Worm (Caenorhabditis elegans): ENCODE measurements around the gene C41C4.9.

Gene C41C4.9

ce11 chrII:8062334-8062791 lies 45.1 kb upstream of the C41C4.9 start, which contains the start of gene ufd-2 (continued):
- no peak for TF ChIP-seq eyg-1 (tag; optimal IDR thresholded peaks at IDR 0.05)
- TF ChIP-seq ceh-9 (tag; optimal IDR thresholded peaks at IDR 0.05) = no peak
- TF ChIP-seq ceh-14 (tag; optimal IDR thresholded peaks at IDR 0.05) = peak; percentile 56
- peak; percentile 90 for TF ChIP-seq tbx-2 (tag; optimal IDR thresholded peaks at IDR 0.05)
- no peak for TF ChIP-seq hlh-13 (GFP tag; optimal IDR thresholded peaks at IDR 0.05)
- TF ChIP-seq C08G9.2 (tag; optimal IDR thresholded peaks at IDR 0.05) = peak; percentile 71
- peak; percentile 68 for TF ChIP-seq F13H6.1 (tag; optimal IDR thresholded peaks at IDR 0.05)
- TF ChIP-seq unc-86 (tag; optimal IDR thresholded peaks at IDR 0.05) = peak; percentile 36
- no peak for TF ChIP-seq mec-3 (tag; optimal IDR thresholded peaks at IDR 0.05; ENCODE audit: borderline replicate concordance)
- TF ChIP-seq ceh-24 (tag; optimal IDR thresholded peaks at IDR 0.05) = no peak
- peak; percentile 15 for TF ChIP-seq unc-55 (GFP tag; optimal IDR thresholded peaks at IDR 0.05)
- no peak for TF ChIP-seq sox-4 (tag; optimal IDR thresholded peaks at IDR 0.05)
- TF ChIP-seq pqm-1 (tag; optimal IDR thresholded peaks at IDR 0.05) = no peak
- TF ChIP-seq ama-1 (optimal IDR thresholded peaks at IDR 0.05) = no peak
- TF ChIP-seq ceh-2 (tag; optimal IDR thresholded peaks at IDR 0.05) = peak; percentile 73
- peak; percentile 63 for TF ChIP-seq nfya-1 (tag; optimal IDR thresholded peaks at IDR 0.05)

- no peak for TF ChIP-seq elt-4 (tag; optimal IDR thresholded peaks at IDR 0.05)
- TF ChIP-seq K02D7.2 (tag; optimal IDR thresholded peaks at IDR 0.05) = no peak
- TF ChIP-seq ama-1 (optimal IDR thresholded peaks at IDR 0.05) = no peak
- TF ChIP-seq lim-6 (tag; optimal IDR thresholded peaks at IDR 0.05) = no peak
- TF ChIP-seq elt-2 (tag; optimal IDR thresholded peaks at IDR 0.05) = no peak
- no peak for TF ChIP-seq zip-5 (tag; optimal IDR thresholded peaks at IDR 0.05)
- TF ChIP-seq ttx-3 (tag; optimal IDR thresholded peaks at IDR 0.05) = no peak
- no peak for TF ChIP-seq nhr-232 (tag; optimal IDR thresholded peaks at IDR 0.05)
- no peak for TF ChIP-seq che-1 (tag; optimal IDR thresholded peaks at IDR 0.05)
- TF ChIP-seq rnt-1 (tag; optimal IDR thresholded peaks at IDR 0.05) = no peak
- TF ChIP-seq F13H6.1 (tag; optimal IDR thresholded peaks at IDR 0.05) = no peak
- no peak for TF ChIP-seq nhr-11 (tag; optimal IDR thresholded peaks at IDR 0.05)
Observed at ce11 chrII:8065985-8066384, 41.5 kb upstream of the C41C4.9 start, which contains the start of gene pdha-1. pdha-1 (plus strand) TSS chrII:8066285.

ce11 chrII:8071012-8071625 lies 36.3 kb upstream of the C41C4.9 start:
- TF ChIP-seq elt-2 (tag; optimal IDR thresholded peaks at IDR 0.05) (peak; percentile 29), F13H6.1 (tag; optimal IDR thresholded peaks at IDR 0.05) (no peak), ceh-24 (tag; optimal IDR thresholded peaks at IDR 0.05) (no peak)

- peak; percentile 40 for TF ChIP-seq ceh-19 (GFP tag; optimal IDR thresholded peaks at IDR 0.05)
- TF ChIP-seq hlh-30 (tag; optimal IDR thresholded peaks at IDR 0.05; ENCODE audit: insufficient read depth) = peak; percentile 85
- no peak for TF ChIP-seq unc-3 (GFP tag; conservative IDR thresholded peaks at IDR 0.05)
- TF ChIP-seq unc-3 (tag; optimal IDR thresholded peaks at IDR 0.05) = no peak
- peak; percentile 86 for TF ChIP-seq unc-55 (GFP tag; optimal IDR thresholded peaks at IDR 0.05)
- TF ChIP-seq hlh-15 (tag; optimal IDR thresholded peaks at IDR 0.05) = no peak
- peak; percentile 42 for TF ChIP-seq ceh-48 (tag; optimal IDR thresholded peaks at IDR 0.05)
- TF ChIP-seq unc-42 (tag; optimal IDR thresholded peaks at IDR 0.05) = peak; percentile 33
- TF ChIP-seq ceh-34 (tag; optimal IDR thresholded peaks at IDR 0.05) = peak; percentile 84
- peak; percentile 1 for TF ChIP-seq nfya-1 (tag; optimal IDR thresholded peaks at IDR 0.05)
- TF ChIP-seq ceh-18 (tag; optimal IDR thresholded peaks at IDR 0.05) = peak; percentile 17
Observed at ce11 chrII:8071801-8072544, 35.5 kb upstream of the C41C4.9 start.
